Worm (Caenorhabditis elegans): ENCODE results near the gene E01G4.3.

The E01G4.3 gene

DNA sequence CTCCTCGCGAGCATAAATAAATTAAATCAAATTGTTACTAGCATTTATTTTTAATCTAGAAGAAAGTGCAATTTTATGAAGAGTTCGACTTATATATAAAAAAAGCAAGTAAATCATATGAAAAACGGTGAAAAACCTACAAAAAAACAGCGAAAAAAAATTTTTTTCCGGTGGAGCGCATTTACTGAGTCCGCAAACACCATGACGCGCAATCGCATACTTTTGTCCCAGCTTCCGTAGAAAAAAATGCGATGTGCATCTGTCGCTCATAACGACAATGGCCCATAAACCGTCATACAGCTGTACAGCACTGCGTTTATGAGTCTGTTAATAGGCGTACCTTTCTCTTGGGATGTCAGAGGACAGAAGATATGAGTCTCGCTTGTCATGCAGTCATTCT, 7.8 kb upstream of the E01G4.3 start (continued):
- TF ChIP-seq dmd-6 (GFP tag; IDR thresholded peaks at IDR 0.05), result peak; percentile 29; the same call in 1 of the 2 replicates
- TF ChIP-seq hlh-11 (tag; optimal IDR thresholded peaks at IDR 0.05), result peak; percentile 50
- TF ChIP-seq zip-2 (tag; optimal IDR thresholded peaks at IDR 0.05), result no peak
- TF ChIP-seq madf-5 (GFP tag; IDR thresholded peaks at IDR 0.05), result no peak
- TF ChIP-seq fkh-10 (GFP tag; optimal IDR thresholded peaks at IDR 0.05), result no peak
- TF ChIP-seq jun-1 (tag; optimal IDR thresholded peaks at IDR 0.05), result no peak
- TF ChIP-seq Y105C5A.15 (GFP tag; IDR thresholded peaks at IDR 0.05), result no peak
- no peak for TF ChIP-seq ZK337.2 (GFP tag; IDR thresholded peaks at IDR 0.05)
- TF ChIP-seq F10B5.3 (tag; optimal IDR thresholded peaks at IDR 0.05), result no peak
- TF ChIP-seq dpl-1 (GFP tag; optimal IDR thresholded peaks at IDR 0.05), result peak; percentile 58
- no peak for TF ChIP-seq daf-12 (tag; optimal IDR thresholded peaks at IDR 0.05)
- TF ChIP-seq dmd-9 (GFP tag; IDR thresholded peaks at IDR 0.05), result no peak
- TF ChIP-seq pha-4 (GFP tag; IDR thresholded peaks at IDR 0.05), result no peak
- TF ChIP-seq pha-4 (tag; optimal IDR thresholded peaks at IDR 0.05), result peak; percentile 24
- peak in 1 of 2 experiments; percentile 79 for TF ChIP-seq lsy-2 (tag; optimal IDR thresholded peaks at IDR 0.05)
- TF ChIP-seq egl-43 (GFP tag; IDR thresholded peaks at IDR 0.05), result 0 out of 2 replicates have a peak, but pooled peaks have one; percentile 22
- no peak for TF ChIP-seq F49E8.2 (tag; optimal IDR thresholded peaks at IDR 0.05; ENCODE audit: borderline replicate concordance)
- TF ChIP-seq cey-2 (tag; optimal IDR thresholded peaks at IDR 0.05; ENCODE audit: borderline replicate concordance, insufficient read depth), result no peak
- no peak for TF ChIP-seq zag-1 (tag; optimal IDR thresholded peaks at IDR 0.05)
- peak; percentile 55 for TF ChIP-seq dve-1 (tag; optimal IDR thresholded peaks at IDR 0.05; ENCODE audit: insufficient read depth)
- no peak for TF ChIP-seq mxl-2 (GFP tag; conservative IDR thresholded peaks at IDR 0.05)
- no peak for TF ChIP-seq nhr-11 (tag; optimal IDR thresholded peaks at IDR 0.05)
- TF ChIP-seq madf-9 (GFP tag; conservative IDR thresholded peaks at IDR 0.05), result no peak
- no peak for TF ChIP-seq ceh-28 (tag; optimal IDR thresholded peaks at IDR 0.05)
- TF ChIP-seq ces-1 (GFP tag; optimal IDR thresholded peaks at IDR 0.05), result no peak
- TF ChIP-seq lim-7 (GFP tag; IDR thresholded peaks at IDR 0.05), result no peak
- peak; percentile 36 for TF ChIP-seq nhr-28 (tag; optimal IDR thresholded peaks at IDR 0.05)
- TF ChIP-seq hlh-30 (tag; optimal IDR thresholded peaks at IDR 0.05; ENCODE audit: insufficient read depth), result peak; percentile 38
- no peak for TF ChIP-seq nhr-41 (GFP tag; IDR thresholded peaks at IDR 0.05)
- no peak for TF ChIP-seq Y5F2A.4 (GFP tag; optimal IDR thresholded peaks at IDR 0.05)
- no peak for TF ChIP-seq unc-39 (tag; optimal IDR thresholded peaks at IDR 0.05)

DNA sequence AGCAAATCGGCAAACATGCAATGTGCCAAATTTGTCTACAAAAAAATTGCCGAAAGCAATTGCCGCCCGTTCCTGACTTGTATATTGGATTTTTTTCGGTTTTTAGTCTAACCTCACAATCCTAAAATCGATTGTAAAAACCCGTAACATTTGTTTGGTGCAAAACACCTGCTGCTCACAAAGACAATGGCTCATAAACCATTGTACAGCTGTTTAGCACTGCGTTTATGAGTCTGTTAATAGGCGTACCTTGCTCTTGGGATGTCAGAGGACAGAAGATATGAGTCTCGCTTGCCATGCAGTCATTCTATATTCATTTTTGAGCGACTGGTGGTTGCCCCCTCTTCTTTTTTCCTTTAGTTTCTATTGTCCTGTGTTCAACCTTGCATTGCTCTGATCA, 2.7 kb upstream of the E01G4.3 start, which contains the start of gene E01G4.5:
Gene E01G4.5 (plus strand): TSS at position 301 of the 400 bp plus-strand sequence.
- no peak for TF ChIP-seq mxl-2 (GFP tag; conservative IDR thresholded peaks at IDR 0.05)
- no peak for TF ChIP-seq nhr-48 (tag; optimal IDR thresholded peaks at IDR 0.05)
- TF ChIP-seq nhr-111 (GFP tag; optimal IDR thresholded peaks at IDR 0.05), result no peak
- TF ChIP-seq F26F4.8 (GFP tag; conservative IDR thresholded peaks at IDR 0.05), result no peak
- no peak for TF ChIP-seq saeg-2 (GFP tag; IDR thresholded peaks at IDR 0.05)

ce11 chrII:13470655-13471054, 1.3 kb upstream of the E01G4.3 start:
- TF ChIP-seq tra-1 (GFP tag; IDR thresholded peaks at IDR 0.05) (no peak), nhr-48 (tag; optimal IDR thresholded peaks at IDR 0.05) (peak; percentile 75), daf-16 (GFP tag; optimal IDR thresholded peaks at IDR 0.05) (peak in 1 of 2 experiments; percentile 86), daf-16 (tag; optimal IDR thresholded peaks at IDR 0.05) (peak; percentile 85)
